Worm (Caenorhabditis elegans) whole organism, L3 larva: ENCODE measurements around the gene C17H12.10.

ENCODE experiments used
- ZK546.5 ChIP-seq: sonication (generic microtip); optimal IDR thresholded peaks from 2 replicates; lab custom pipeline; 2017; ENCODE audit warnings: missing biosample characterization, missing genetic modification characterization
- aly-2 ChIP-seq: fragments of 150-350 bp; optimal IDR thresholded peaks from 2 replicates; lab custom pipeline; 2014; ENCODE audit warnings: missing biosample characterization, missing genetic modification characterization

DNA sequence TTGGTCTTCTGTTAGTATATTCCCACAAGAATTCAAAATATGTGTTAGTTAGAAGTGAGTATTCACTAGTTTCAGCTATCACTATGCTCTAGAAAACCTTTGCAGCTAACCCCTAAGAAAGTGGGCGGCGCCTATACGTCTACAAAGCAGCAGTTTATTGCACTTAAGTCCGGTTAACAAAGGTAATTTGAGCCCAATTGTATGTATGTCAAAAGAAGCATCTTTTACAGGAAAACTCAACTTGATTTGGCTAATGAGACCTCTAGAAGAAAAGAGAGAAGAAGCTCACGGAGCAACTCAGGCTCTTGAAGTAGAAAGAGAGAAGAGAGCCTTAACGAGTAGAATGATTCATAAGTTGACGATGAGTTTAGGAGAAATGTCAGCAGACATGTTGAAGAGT, 46.1 kb downstream of the C17H12.10 start:
- TF ChIP-seq aly-2 (tag; lab: Kevin White, UChicago) (no peak), ZK546.5 (tag; lab: Kevin White, UChicago) (no peak)
